Worm (Caenorhabditis elegans) whole organism, L4 larva: ENCODE measurements around the gene F12E12.6.

ENCODE experiments used
- F49E8.2 ChIP-seq: sonication (generic microtip); optimal IDR thresholded peaks from 2 replicates; lab custom pipeline; 2016; ENCODE audit warnings: missing compliant biosample characterization, mild to moderate bottlenecking, missing genetic modification characterization, borderline replicate concordance
- T26A8.4 ChIP-seq: fragments of 200-800 bp; sonication (Bioruptor generic); IDR thresholded peaks from 2 replicates; pipeline ENCODE4 v1.3.6; 2022; ENCODE audit warnings: missing genetic modification characterization, missing compliant biosample characterization
- Y105C5A.15 ChIP-seq: fragments of 200-800 bp; sonication (Bioruptor generic); IDR thresholded peaks from 2 replicates; pipeline ENCODE4 v1.3.6; 2022; ENCODE audit warnings: missing genetic modification characterization, missing compliant biosample characterization
- Y48G9A.11 ChIP-seq: fragments of 200-800 bp; sonication (Bioruptor generic); IDR thresholded peaks from 2 replicates; pipeline ENCODE4 v1.3.6; 2022; ENCODE audit warnings: missing genetic modification reagents, missing genetic modification characterization, missing compliant biosample characterization
- Y5F2A.4 ChIP-seq: fragments of 200-800 bp; sonication (Bioruptor generic); optimal IDR thresholded peaks from 2 replicates; lab custom pipeline; 2018; ENCODE audit warnings: mild to moderate bottlenecking, missing genetic modification characterization, missing compliant biosample characterization
- Y75B8A.6 ChIP-seq: fragments of 200-800 bp; sonication (Bioruptor generic); IDR thresholded peaks from 2 replicates; pipeline ENCODE4 v1.3.6; 2022; ENCODE audit warnings: missing genetic modification reagents, missing genetic modification characterization, missing compliant biosample characterization
- ama-1 ChIP-seq: fragments of 150-350 bp; optimal IDR thresholded peaks from 2 replicates; lab custom pipeline; 2014; ENCODE audit warnings: inconsistent platforms, mixed read lengths
- arid-1 ChIP-seq: fragments of 200-800 bp; sonication (Bioruptor generic); conservative IDR thresholded peaks from 2 replicates; pipeline ENCODE4 v1.3.6; 2022; ENCODE audit warnings: missing genetic modification reagents, missing genetic modification characterization, missing compliant biosample characterization
- attf-4 ChIP-seq: sonication (generic microtip); optimal IDR thresholded peaks from 3 replicates; lab custom pipeline; 2017; ENCODE audit warnings: missing biosample characterization, missing genetic modification characterization
- ceh-62 ChIP-seq: sonication (generic microtip); optimal IDR thresholded peaks from 2 replicates; lab custom pipeline; 2017; ENCODE audit warnings: missing biosample characterization, missing genetic modification characterization
- ceh-82 ChIP-seq: sonication (generic microtip); optimal IDR thresholded peaks from 2 replicates; lab custom pipeline; 2017; ENCODE audit warnings: missing biosample characterization, missing genetic modification characterization
- cey-2 ChIP-seq: sonication (generic microtip); optimal IDR thresholded peaks from 3 replicates; lab custom pipeline; 2017; ENCODE audit warnings: missing genetic modification characterization, mild to moderate bottlenecking, missing compliant biosample characterization, antibody characterized with exemption, borderline replicate concordance; ENCODE audit not compliant: insufficient read depth
- daf-12 ChIP-seq: fragments of 150-350 bp; optimal IDR thresholded peaks from 2 replicates; lab custom pipeline; 2014; ENCODE audit warnings: missing biosample characterization, missing genetic modification reagents, missing genetic modification characterization
- dmd-6 ChIP-seq: fragments of 200-800 bp; sonication (Bioruptor generic); IDR thresholded peaks from 2 replicates; pipeline ENCODE4 v1.3.6; 2022; ENCODE audit warnings: missing genetic modification reagents, missing genetic modification characterization, missing compliant biosample characterization
- dmd-8 ChIP-seq: fragments of 200-800 bp; sonication (Bioruptor generic); IDR thresholded peaks from 2 replicates; pipeline ENCODE4 v1.3.6; 2022; ENCODE audit warnings: missing genetic modification characterization, missing compliant biosample characterization
- dmd-9 ChIP-seq: fragments of 200-800 bp; sonication (Bioruptor generic); IDR thresholded peaks from 2 replicates; pipeline ENCODE4 v1.3.6; 2022; ENCODE audit warnings: missing genetic modification reagents, missing genetic modification characterization, missing compliant biosample characterization
- dpl-1 ChIP-seq: fragments of 150-350 bp; optimal IDR thresholded peaks from 2 replicates; lab custom pipeline; 2014; ENCODE audit warnings: missing biosample characterization, missing genetic modification reagents, missing genetic modification characterization
- duxl-1 ChIP-seq: sonication (generic microtip); optimal IDR thresholded peaks from 2 replicates; lab custom pipeline; 2016; ENCODE audit warnings: mild to moderate bottlenecking, missing genetic modification characterization, moderate library complexity, missing compliant biosample characterization; ENCODE audit not compliant: poor library complexity
- egl-43 ChIP-seq: fragments of 200-800 bp; sonication (Bioruptor generic); IDR thresholded peaks from 2 replicates; pipeline ENCODE4 v1.3.6; 2022; ENCODE audit warnings: missing genetic modification reagents, missing genetic modification characterization, missing compliant biosample characterization
- fkh-10 ChIP-seq: fragments of 150-350 bp; optimal IDR thresholded peaks from 2 replicates; lab custom pipeline; 2014; ENCODE audit warnings: missing biosample characterization, missing genetic modification reagents, missing genetic modification characterization
- fos-1 ChIP-seq: fragments of 150-350 bp; optimal IDR thresholded peaks from 2 replicates; lab custom pipeline; 2014; ENCODE audit warnings: missing biosample characterization, missing genetic modification characterization
- hlh-11 ChIP-seq: fragments of 200-800 bp; sonication (Bioruptor generic); optimal IDR thresholded peaks from 2 replicates; lab custom pipeline; 2018; ENCODE audit warnings: mild to moderate bottlenecking, missing genetic modification characterization, missing compliant biosample characterization
- lim-7 ChIP-seq: fragments of 200-800 bp; sonication (Bioruptor generic); IDR thresholded peaks from 2 replicates; pipeline ENCODE4 v1.3.6; 2022; ENCODE audit warnings: missing genetic modification characterization, missing compliant biosample characterization
- lin-13 ChIP-seq: fragments of 150-350 bp; optimal IDR thresholded peaks from 2 replicates; lab custom pipeline; 2014; ENCODE audit warnings: missing biosample characterization, missing genetic modification reagents, missing genetic modification characterization
- lin-29 ChIP-seq: fragments of 200-800 bp; sonication (Bioruptor generic); IDR thresholded peaks from 2 replicates; pipeline ENCODE4 v1.3.6; 2022; ENCODE audit warnings: missing genetic modification reagents, missing genetic modification characterization, missing compliant biosample characterization
- lin-39 ChIP-seq: fragments of 150-350 bp; optimal IDR thresholded peaks from 2 replicates; lab custom pipeline; 2014; ENCODE audit warnings: missing biosample characterization, missing genetic modification reagents, missing genetic modification characterization
- madf-5 ChIP-seq, 2 experiments: fragments of 200-800 bp; sonication (Bioruptor generic); IDR thresholded peaks; 2 replicates each; pipeline ENCODE4 v1.3.6; 2022; ENCODE audit warnings: missing compliant biosample characterization in 2 of 2, missing genetic modification characterization in 2 of 2
- mdt-29 ChIP-seq: fragments of 200-800 bp; sonication (Bioruptor generic); IDR thresholded peaks from 2 replicates; pipeline ENCODE4 v1.3.6; 2022; ENCODE audit warnings: missing genetic modification reagents, missing genetic modification characterization, missing compliant biosample characterization
- mep-1 ChIP-seq: fragments of 150-350 bp; sonication (generic microtip); optimal IDR thresholded peaks from 3 replicates; lab custom pipeline; 2014; ENCODE audit warnings: missing biosample characterization, missing genetic modification characterization
- mes-2 ChIP-seq: sonication (generic microtip); optimal IDR thresholded peaks from 2 replicates; lab custom pipeline; 2016; ENCODE audit warnings: missing genotype, mild to moderate bottlenecking, missing genetic modification characterization, missing compliant biosample characterization; ENCODE audit not compliant: poor library complexity, severe bottlenecking
- nhr-11 ChIP-seq: fragments of 150-350 bp; optimal IDR thresholded peaks from 2 replicates; lab custom pipeline; 2014; ENCODE audit warnings: missing biosample characterization, missing genetic modification characterization
- nhr-111 ChIP-seq: fragments of 200-800 bp; sonication (Bioruptor generic); optimal IDR thresholded peaks from 2 replicates; lab custom pipeline; 2018; ENCODE audit warnings: mild to moderate bottlenecking, missing genetic modification characterization, missing compliant biosample characterization
- nhr-237 ChIP-seq: sonication (generic microtip); optimal IDR thresholded peaks from 2 replicates; lab custom pipeline; 2017; ENCODE audit warnings: missing biosample characterization, missing genetic modification characterization
- nhr-28 ChIP-seq: fragments of 150-350 bp; optimal IDR thresholded peaks from 2 replicates; lab custom pipeline; 2014; ENCODE audit warnings: missing biosample characterization, missing genetic modification characterization
- nhr-48 ChIP-seq: sonication (generic microtip); optimal IDR thresholded peaks from 2 replicates; lab custom pipeline; 2016; ENCODE audit warnings: mild to moderate bottlenecking, missing genetic modification characterization, missing compliant biosample characterization
- nhr-76 ChIP-seq: fragments of 150-350 bp; optimal IDR thresholded peaks from 2 replicates; lab custom pipeline; 2014; ENCODE audit warnings: missing biosample characterization, missing genetic modification characterization
- pha-4 ChIP-seq, 2 experiments: fragments of 150-350 bp in 1 of 2; fragments of 200-800 bp in 1 of 2; sonication (Bioruptor generic) in 1 of 2; IDR thresholded peaks in 1 of 2; optimal IDR thresholded peaks in 1 of 2; 2 replicates each; pipeline versions ENCODE4 v1.3.6 to Lab custom; 2014 to 2022; ENCODE audit warnings: missing genetic modification characterization in 2 of 2, missing genetic modification reagents in 2 of 2, missing biosample characterization in 1 of 2, missing compliant biosample characterization in 1 of 2
- php-3 ChIP-seq: fragments of 200-800 bp; sonication (Bioruptor generic); IDR thresholded peaks from 2 replicates; pipeline ENCODE4 v1.3.6; 2022; ENCODE audit warnings: missing genetic modification reagents, missing genetic modification characterization, missing compliant biosample characterization
- saeg-2 ChIP-seq: fragments of 200-800 bp; sonication (Bioruptor generic); IDR thresholded peaks from 2 replicates; pipeline ENCODE4 v1.3.6; 2022; ENCODE audit warnings: missing genetic modification reagents, missing genetic modification characterization, missing compliant biosample characterization
- sdz-12 ChIP-seq: fragments of 200-800 bp; sonication (Bioruptor generic); optimal IDR thresholded peaks from 2 replicates; lab custom pipeline; 2018; ENCODE audit warnings: mild to moderate bottlenecking, missing genetic modification characterization, missing compliant biosample characterization
- set-16 ChIP-seq: fragments of 200-800 bp; sonication (Bioruptor generic); IDR thresholded peaks from 2 replicates; pipeline ENCODE4 v1.3.6; 2022; ENCODE audit warnings: missing genetic modification reagents, missing genetic modification characterization, missing compliant biosample characterization
- snpc-1.2 ChIP-seq: fragments of 200-800 bp; sonication (Bioruptor generic); IDR thresholded peaks from 2 replicates; pipeline ENCODE4 v1.3.6; 2022; ENCODE audit warnings: missing genetic modification reagents, missing genetic modification characterization, missing compliant biosample characterization
- spr-1 ChIP-seq: sonication (generic microtip); optimal IDR thresholded peaks from 2 replicates; lab custom pipeline; 2016; ENCODE audit warnings: mild to moderate bottlenecking, missing genetic modification characterization, missing compliant biosample characterization
- tag-97 ChIP-seq: fragments of 200-800 bp; sonication (Bioruptor generic); IDR thresholded peaks from 2 replicates; pipeline ENCODE4 v1.3.6; 2022; ENCODE audit warnings: missing genetic modification characterization, missing compliant biosample characterization
- tra-1 ChIP-seq: fragments of 200-800 bp; sonication (Bioruptor generic); IDR thresholded peaks from 2 replicates; pipeline ENCODE4 v1.3.6; 2022; ENCODE audit warnings: missing genetic modification reagents, missing genetic modification characterization, missing compliant biosample characterization
- unc-130 ChIP-seq: sonication (generic microtip); optimal IDR thresholded peaks from 2 replicates; lab custom pipeline; 2016; ENCODE audit warnings: missing genetic modification reagents, missing genetic modification characterization, missing compliant biosample characterization
- unc-62 ChIP-seq, 3 experiments: fragments of 150-350 bp in 1 of 3; sonication (generic microtip); optimal IDR thresholded peaks in 2 of 3; peaks in 1 of 3; 1 replicate in 1 of 3; 2 replicates in 2 of 3; lab custom pipeline; 2014 to 2017; ENCODE audit warnings: missing biosample characterization in 3 of 3, missing genetic modification characterization in 3 of 3, missing genetic modification reagents in 3 of 3, missing genotype in 1 of 3
- vab-7 ChIP-seq: fragments of 200-800 bp; sonication (Bioruptor generic); IDR thresholded peaks from 2 replicates; pipeline ENCODE4 v1.3.6; 2022; ENCODE audit warnings: missing genetic modification reagents, missing genetic modification characterization, missing compliant biosample characterization
- zfp-3 ChIP-seq: fragments of 200-800 bp; sonication (Bioruptor generic); conservative IDR thresholded peaks from 2 replicates; pipeline ENCODE4 v1.3.6; 2022; ENCODE audit warnings: missing genetic modification reagents, missing genetic modification characterization, missing compliant biosample characterization
- zip-2 ChIP-seq: fragments of 150-350 bp; optimal IDR thresholded peaks from 2 replicates; lab custom pipeline; 2014; ENCODE audit warnings: missing biosample characterization, missing genetic modification characterization
- ztf-7 ChIP-seq: fragments of 150-350 bp; optimal IDR thresholded peaks from 2 replicates; lab custom pipeline; 2014; ENCODE audit warnings: missing biosample characterization, missing genetic modification characterization

F12E12.6 gene

ce11 chrII:3786538-3786937 lies 49.8 kb upstream of the F12E12.6 start (continued):
- no peak for TF ChIP-seq dmd-9
- no peak for TF ChIP-seq vab-7 (GFP tag; lab: Robert Waterston, UW)
- TF ChIP-seq set-16, result no peak
- TF ChIP-seq tag-97 (GFP tag; lab: Robert Waterston, UW), result no peak
- peak; percentile 79 for TF ChIP-seq hlh-11 (tag; lab: Kevin White, UChicago)
- TF ChIP-seq sdz-12 (GFP tag; lab: Kevin White, UChicago), result no peak
- no peak for TF ChIP-seq Y105C5A.15
- TF ChIP-seq lin-13 (GFP tag; lab: Kevin White, UChicago), result no peak
- peak; percentile 98 for TF ChIP-seq nhr-28
- no peak for TF ChIP-seq lin-29
- no peak for TF ChIP-seq Y5F2A.4 (GFP tag; lab: Kevin White, UChicago)
- no peak for TF ChIP-seq nhr-237
- peak; percentile 100 for TF ChIP-seq php-3 (GFP tag; lab: Robert Waterston, UW)
- TF ChIP-seq Y75B8A.6 (GFP tag; lab: Robert Waterston, UW), result no peak
- no peak for TF ChIP-seq nhr-111
- no peak for TF ChIP-seq dmd-8 (GFP tag; lab: Robert Waterston, UW)
- TF ChIP-seq duxl-1 (tag; lab: Kevin White, UChicago), result no peak
- TF ChIP-seq tra-1, result peak; percentile 96
- TF ChIP-seq dmd-6, result peak; percentile 98
- no peak for TF ChIP-seq mdt-29 (GFP tag; lab: Robert Waterston, UW)
- TF ChIP-seq madf-5 (GFP tag; IDR thresholded peaks at IDR 0.05; lab: Robert Waterston, UW), result no peak
- peak; percentile 36 for TF ChIP-seq fos-1 (tag; lab: Kevin White, UChicago)
- TF ChIP-seq mes-2 (tag; lab: Kevin White, UChicago), result no peak
- no peak for TF ChIP-seq egl-43 (GFP tag; lab: Robert Waterston, UW)
- TF ChIP-seq nhr-11, result no peak
- no peak for TF ChIP-seq nhr-48 (tag; lab: Kevin White, UChicago)
- TF ChIP-seq unc-62 (GFP tag; optimal IDR thresholded peaks at IDR 0.05 in 1 of 2; lab: Kevin White, UChicago), result peak; percentile 70 to 98
- no peak for TF ChIP-seq unc-62 (tag; optimal IDR thresholded peaks at IDR 0.05; lab: Kevin White, UChicago)
- TF ChIP-seq arid-1 (GFP tag; lab: Robert Waterston, UW), result no peak
- no peak for TF ChIP-seq mep-1
- TF ChIP-seq F49E8.2, result no peak
- no peak for TF ChIP-seq unc-130
- TF ChIP-seq snpc-1.2 (GFP tag; lab: Robert Waterston, UW), result no peak
- no peak for TF ChIP-seq lin-39 (tag; lab: Kevin White, UChicago)
- TF ChIP-seq attf-4 (tag; lab: Kevin White, UChicago), result no peak
- no peak for TF ChIP-seq fkh-10
- no peak for TF ChIP-seq spr-1 (tag; lab: Kevin White, UChicago)
- no peak for TF ChIP-seq ceh-82
- TF ChIP-seq lim-7 (GFP tag; lab: Robert Waterston, UW), result no peak
- TF ChIP-seq ceh-62 (tag; lab: Kevin White, UChicago), result no peak
- no peak for TF ChIP-seq dpl-1 (GFP tag; lab: Kevin White, UChicago)
- TF ChIP-seq nhr-76 (tag; lab: Kevin White, UChicago), result no peak
- no peak for TF ChIP-seq pha-4 (GFP tag; IDR thresholded peaks at IDR 0.05; lab: Robert Waterston, UW)
- TF ChIP-seq pha-4 (tag; optimal IDR thresholded peaks at IDR 0.05; lab: Kevin White, UChicago), result no peak
- no peak for TF ChIP-seq zfp-3
- TF ChIP-seq ztf-7 (tag; lab: Kevin White, UChicago), result no peak
- no peak for TF ChIP-seq saeg-2
- no peak for TF ChIP-seq Y48G9A.11 (GFP tag; lab: Robert Waterston, UW)
- TF ChIP-seq zip-2 (tag; lab: Kevin White, UChicago), result no peak
- TF ChIP-seq ama-1 (lab: Kevin White, UChicago), result no peak
- no peak for TF ChIP-seq T26A8.4 (GFP tag; lab: Robert Waterston, UW)
- no peak for TF ChIP-seq daf-12 (tag; lab: Kevin White, UChicago)
- TF ChIP-seq cey-2, result peak; percentile 21
